Fruit fly (Drosophila melanogaster) whole organism, embryonic: ENCODE data around the gene Sry-alpha.

ENCODE experiments used
- Abd-B ChIP-seq: fragments of 200-800 bp; sonication (Bioruptor generic); optimal IDR thresholded peaks from 2 replicates; lab custom pipeline; 2018; ENCODE audit warnings: missing biosample characterization, mild to moderate bottlenecking, missing genetic modification characterization, moderate library complexity
- C15 ChIP-seq: fragments of 200-800 bp; sonication (Bioruptor generic); IDR thresholded peaks from 3 replicates; pipeline ENCODE4 v1.3.6; 2022; ENCODE audit warnings: missing biosample characterization, missing genetic modification characterization
- CG10321 ChIP-seq: fragments of 200-800 bp; sonication (Bioruptor generic); IDR thresholded peaks from 2 replicates; pipeline ENCODE4 v1.3.6; 2022; ENCODE audit warnings: missing biosample characterization, missing genetic modification characterization
- CG10431 ChIP-seq: fragments of 200-800 bp; sonication (Bioruptor generic); optimal IDR thresholded peaks from 3 replicates; lab custom pipeline; 2018; ENCODE audit warnings: missing biosample characterization, mild to moderate bottlenecking, missing genetic modification characterization
- CG11456 ChIP-seq: fragments of 200-800 bp; sonication (Bioruptor generic); IDR thresholded peaks from 3 replicates; pipeline ENCODE4 v1.3.6; 2022; ENCODE audit warnings: missing biosample characterization, missing genetic modification characterization
- CG13624 ChIP-seq: fragments of 200-800 bp; sonication (Bioruptor generic); optimal IDR thresholded peaks from 2 replicates; lab custom pipeline; 2016; ENCODE audit warnings: missing biosample characterization, missing genetic modification characterization
- CG14667 ChIP-seq: fragments of 200-800 bp; sonication (Bioruptor generic); IDR thresholded peaks from 2 replicates; pipeline ENCODE4 v1.3.6; 2022; ENCODE audit warnings: missing biosample characterization, missing genetic modification characterization
- CG14710 ChIP-seq: fragments of 200-800 bp; sonication (Bioruptor generic); optimal IDR thresholded peaks from 3 replicates; lab custom pipeline; 2019; ENCODE audit warnings: missing biosample characterization, mild to moderate bottlenecking, missing genetic modification characterization, moderate library complexity
- CG1529 ChIP-seq: fragments of 200-800 bp; sonication (Bioruptor generic); optimal IDR thresholded peaks from 3 replicates; lab custom pipeline; 2018; ENCODE audit warnings: missing biosample characterization, missing genetic modification characterization
- CG16815 ChIP-seq: fragments of 200-800 bp; sonication (Bioruptor generic); optimal IDR thresholded peaks from 3 replicates; lab custom pipeline; 2017; ENCODE audit warnings: missing biosample characterization, mild to moderate bottlenecking, missing genetic modification characterization
- CG17359 ChIP-seq: fragments of 200-800 bp; sonication (Bioruptor generic); optimal IDR thresholded peaks from 3 replicates; lab custom pipeline; 2018; ENCODE audit warnings: missing biosample characterization, mild to moderate bottlenecking, missing genetic modification characterization, moderate library complexity
- CG17612 ChIP-seq: fragments of 200-800 bp; sonication (Bioruptor generic); IDR thresholded peaks from 2 replicates; pipeline ENCODE4 v1.3.6; 2022; ENCODE audit warnings: missing biosample characterization, missing genetic modification characterization
- CG17829 ChIP-seq: fragments of 200-800 bp; optimal IDR thresholded peaks from 2 replicates; lab custom pipeline; 2019; ENCODE audit warnings: missing biosample characterization, mild to moderate bottlenecking, missing genetic modification characterization, moderate library complexity
- CG1792 ChIP-seq: fragments of 200-800 bp; sonication (Bioruptor generic); optimal IDR thresholded peaks from 2 replicates; lab custom pipeline; 2016; ENCODE audit warnings: missing biosample characterization, missing genetic modification characterization
- CG18476 ChIP-seq: fragments of 200-800 bp; sonication (Bioruptor generic); optimal IDR thresholded peaks from 2 replicates; lab custom pipeline; 2016; ENCODE audit warnings: missing biosample characterization, mild to moderate bottlenecking, missing genetic modification characterization
- CG18619 ChIP-seq: fragments of 200-800 bp; sonication (Bioruptor generic); optimal IDR thresholded peaks from 3 replicates; lab custom pipeline; 2017; ENCODE audit warnings: missing biosample characterization, mild to moderate bottlenecking, missing genetic modification characterization
- CG2116 ChIP-seq: fragments of 200-800 bp; sonication (Bioruptor generic); optimal IDR thresholded peaks from 3 replicates; lab custom pipeline; 2018; ENCODE audit warnings: missing biosample characterization, mild to moderate bottlenecking, missing genetic modification characterization
- CG2199 ChIP-seq: fragments of 200-800 bp; sonication (Bioruptor generic); IDR thresholded peaks from 3 replicates; pipeline ENCODE4 v1.3.6; 2022; ENCODE audit warnings: missing biosample characterization, missing genetic modification characterization
- CG2202 ChIP-seq: fragments of 200-800 bp; sonication (Bioruptor generic); optimal IDR thresholded peaks from 2 replicates; lab custom pipeline; 2018; ENCODE audit warnings: missing biosample characterization, mild to moderate bottlenecking, missing genetic modification characterization
- CG31441 ChIP-seq: fragments of 200-800 bp; sonication (Bioruptor generic); IDR thresholded peaks from 2 replicates; pipeline ENCODE4 v1.3.6; 2022; ENCODE audit warnings: missing biosample characterization, missing genetic modification characterization
- CG3995 ChIP-seq: fragments of 200-800 bp; sonication (Bioruptor generic); optimal IDR thresholded peaks from 3 replicates; lab custom pipeline; 2016; ENCODE audit warnings: missing biosample characterization, missing genetic modification characterization
- CG42726 ChIP-seq: fragments of 200-800 bp; sonication (Bioruptor generic); IDR thresholded peaks from 2 replicates; pipeline ENCODE4 v1.3.6; 2022; ENCODE audit warnings: missing biosample characterization, missing genetic modification characterization; ENCODE audit not compliant: partially characterized antibody
- CG4707 ChIP-seq: fragments of 200-800 bp; sonication (Bioruptor generic); optimal IDR thresholded peaks from 2 replicates; lab custom pipeline; 2018; ENCODE audit warnings: missing biosample characterization, mild to moderate bottlenecking, missing genetic modification characterization, moderate library complexity
- CG4730 ChIP-seq: fragments of 200-800 bp; sonication (Bioruptor generic); IDR thresholded peaks from 2 replicates; pipeline ENCODE4 v1.3.6; 2022; ENCODE audit warnings: missing biosample characterization, missing genetic modification characterization
- CG6689 ChIP-seq: fragments of 200-800 bp; sonication (Bioruptor generic); IDR thresholded peaks from 2 replicates; pipeline ENCODE4 v1.3.6; 2022; ENCODE audit warnings: missing biosample characterization, missing genetic modification characterization
- CG6765 ChIP-seq: fragments of 200-800 bp; sonication (Bioruptor generic); optimal IDR thresholded peaks from 3 replicates; lab custom pipeline; 2017; ENCODE audit warnings: missing biosample characterization, mild to moderate bottlenecking, missing genetic modification characterization
- CG7372 ChIP-seq: fragments of 200-800 bp; sonication (Bioruptor generic); IDR thresholded peaks from 2 replicates; pipeline ENCODE4 v1.3.6; 2022; ENCODE audit warnings: missing biosample characterization, missing genetic modification characterization
- CG7987 ChIP-seq: fragments of 200-800 bp; sonication (Bioruptor generic); optimal IDR thresholded peaks from 2 replicates; lab custom pipeline; 2018; ENCODE audit warnings: missing biosample characterization, mild to moderate bottlenecking, missing genetic modification characterization, moderate library complexity
- CG8089 ChIP-seq: fragments of 200-800 bp; sonication (Bioruptor generic); optimal IDR thresholded peaks from 3 replicates; lab custom pipeline; 2016; ENCODE audit warnings: missing biosample characterization, missing genetic modification characterization
- CG8478 ChIP-seq: fragments of >200 bp; optimal IDR thresholded peaks from 2 replicates; lab custom pipeline; 2018
- CG9437 ChIP-seq: fragments of 200-800 bp; sonication (Bioruptor generic); optimal IDR thresholded peaks from 2 replicates; lab custom pipeline; 2018; ENCODE audit warnings: missing biosample characterization, mild to moderate bottlenecking, missing genetic modification characterization
- D19A ChIP-seq: fragments of 200-800 bp; optimal IDR thresholded peaks from 3 replicates; lab custom pipeline; 2019; ENCODE audit warnings: missing biosample characterization, mild to moderate bottlenecking, missing genetic modification characterization, moderate library complexity
- Elba2 ChIP-seq: fragments of 200-800 bp; sonication (Bioruptor generic); optimal IDR thresholded peaks from 3 replicates; lab custom pipeline; 2016; ENCODE audit warnings: missing biosample characterization, missing genetic modification characterization
- Gsc ChIP-seq: fragments of 200-800 bp; sonication (Bioruptor generic); IDR thresholded peaks from 2 replicates; pipeline ENCODE4 v1.3.6; 2022; ENCODE audit warnings: missing biosample characterization, missing genetic modification characterization
- Hmr ChIP-seq: fragments of 200-800 bp; sonication (Bioruptor generic); optimal IDR thresholded peaks from 3 replicates; lab custom pipeline; 2017; ENCODE audit warnings: mild to moderate bottlenecking, missing biosample characterization, missing genetic modification reagents, missing genetic modification characterization
- Hr39 ChIP-seq: fragments of >200 bp; optimal IDR thresholded peaks from 2 replicates; lab custom pipeline; 2017
- Hr78 ChIP-seq, 2 experiments: fragments of 200-800 bp in 1 of 2; fragments of >200 bp in 1 of 2; sonication (Bioruptor generic) in 1 of 2; optimal IDR thresholded peaks; 2 replicates each; lab custom pipeline; 2017 to 2019; ENCODE audit warnings: missing biosample characterization in 2 of 2, missing genetic modification characterization in 2 of 2, mild to moderate bottlenecking in 1 of 2, moderate library complexity in 1 of 2
- Mad ChIP-seq: fragments of 200-800 bp; sonication (Bioruptor generic); optimal IDR thresholded peaks from 2 replicates; lab custom pipeline; 2016; ENCODE audit warnings: missing biosample characterization, missing genetic modification characterization
- Mrtf ChIP-seq: fragments of 200-800 bp; sonication (Bioruptor generic); IDR thresholded peaks from 3 replicates; pipeline ENCODE4 v1.3.6; 2022; ENCODE audit warnings: missing biosample characterization, missing genetic modification characterization
- Myb ChIP-seq: fragments of 200-800 bp; sonication (Bioruptor generic); optimal IDR thresholded peaks from 2 replicates; lab custom pipeline; 2016; ENCODE audit warnings: missing biosample characterization, missing genetic modification characterization
- Sox100B ChIP-seq: fragments of 200-800 bp; sonication (Bioruptor generic); optimal IDR thresholded peaks from 3 replicates; lab custom pipeline; 2018; ENCODE audit warnings: missing biosample characterization, mild to moderate bottlenecking, missing genetic modification characterization
- danr ChIP-seq: fragments of 200-800 bp; sonication (Bioruptor generic); IDR thresholded peaks from 2 replicates; pipeline ENCODE4 v1.3.6; 2022; ENCODE audit warnings: missing biosample characterization, missing genetic modification characterization
- dati ChIP-seq: fragments of 200-800 bp; sonication (Bioruptor generic); IDR thresholded peaks from 2 replicates; pipeline ENCODE4 v1.3.6; 2022; ENCODE audit warnings: missing biosample characterization, missing genetic modification characterization
- lilli ChIP-seq: fragments of 200-800 bp; sonication (Bioruptor generic); optimal IDR thresholded peaks from 3 replicates; lab custom pipeline; 2016; ENCODE audit warnings: missing biosample characterization, missing genetic modification characterization
- luna ChIP-seq: fragments of 200-800 bp; sonication (Bioruptor generic); optimal IDR thresholded peaks from 2 replicates; lab custom pipeline; 2016; ENCODE audit warnings: missing biosample characterization, missing genetic modification characterization
- pzg ChIP-seq: fragments of 200-800 bp; sonication (Bioruptor generic); optimal IDR thresholded peaks from 3 replicates; lab custom pipeline; 2018; ENCODE audit warnings: missing biosample characterization, mild to moderate bottlenecking, missing genetic modification characterization, moderate library complexity
- ranshi ChIP-seq: fragments of 200-800 bp; sonication (Bioruptor generic); IDR thresholded peaks from 2 replicates; pipeline ENCODE4 v1.3.6; 2022; ENCODE audit warnings: missing biosample characterization, missing genetic modification characterization
- ro ChIP-seq: fragments of 200-800 bp; sonication (Bioruptor generic); IDR thresholded peaks from 2 replicates; pipeline ENCODE4 v1.3.6; 2022; ENCODE audit warnings: missing biosample characterization, missing genetic modification characterization
- slp2 ChIP-seq: fragments of 200-800 bp; sonication (Bioruptor generic); optimal IDR thresholded peaks from 2 replicates; lab custom pipeline; 2016; ENCODE audit warnings: missing biosample characterization, missing genetic modification characterization
- sob ChIP-seq: fragments of 200-800 bp; sonication (Bioruptor generic); IDR thresholded peaks from 2 replicates; pipeline ENCODE4 v1.3.6; 2022; ENCODE audit warnings: missing biosample characterization, missing genetic modification characterization
- stwl ChIP-seq: fragments of 200-800 bp; sonication (Bioruptor generic); optimal IDR thresholded peaks from 3 replicates; lab custom pipeline; 2018; ENCODE audit warnings: missing biosample characterization, mild to moderate bottlenecking, missing genetic modification characterization, moderate library complexity
- tll ChIP-seq, 2 experiments: fragments of 200-800 bp in 1 of 2; fragments of >200 bp in 1 of 2; sonication (Bioruptor generic) in 1 of 2; optimal IDR thresholded peaks; 2 replicates each; lab custom pipeline; 2017 to 2019; ENCODE audit warnings: missing biosample characterization in 2 of 2, missing genetic modification characterization in 2 of 2, mild to moderate bottlenecking in 1 of 2, moderate library complexity in 1 of 2

Gene Sry-alpha

dm6 chr3R:30052455-30053046, 13.0 kb downstream of the Sry-alpha start, which contains the start of gene Jasper (continued):
- TF ChIP-seq Hmr (GFP tag; lab: Kevin White, UChicago), result peak; percentile 19
- no peak for TF ChIP-seq CG1529 (GFP tag; lab: Kevin White, UChicago)
- TF ChIP-seq dati (GFP tag; lab: Robert Waterston, UW), result no peak
- TF ChIP-seq sob, result peak; percentile 17; the same call in 1 of the 2 replicates
- no peak for TF ChIP-seq CG14667 (GFP tag; lab: Robert Waterston, UW)
- TF ChIP-seq CG17359 (tag; lab: Kevin White, UChicago), result peak; percentile 2
- TF ChIP-seq CG4730 (GFP tag; lab: Robert Waterston, UW), result no peak
- TF ChIP-seq CG4707, result no peak
- peak; percentile 61 for TF ChIP-seq stwl (tag; lab: Kevin White, UChicago)
- TF ChIP-seq tll (GFP tag; optimal IDR thresholded peaks at IDR 0.05; lab: Kevin White, UChicago), result no peak
- no peak for TF ChIP-seq Hr78 (GFP tag; optimal IDR thresholded peaks at IDR 0.05; lab: Kevin White, UChicago)
- peak; percentile 99 for TF ChIP-seq pzg (GFP tag; lab: Kevin White, UChicago)
- TF ChIP-seq CG14710 (tag; lab: Kevin White, UChicago), result peak; percentile 68
- no peak for TF ChIP-seq CG9437 (GFP tag; lab: Kevin White, UChicago)
- TF ChIP-seq Hr39, result no peak
- TF ChIP-seq D19A (tag; lab: Kevin White, UChicago), result no peak
- TF ChIP-seq CG7987 (GFP tag; lab: Kevin White, UChicago), result no peak
- TF ChIP-seq CG13624 (GFP tag; lab: Kevin White, UChicago), result peak; percentile 58
- no peak; the same call in 1 of the 2 replicates for TF ChIP-seq CG17612 (GFP tag; lab: Robert Waterston, UW)
- TF ChIP-seq CG10321 (GFP tag; lab: Robert Waterston, UW), result no peak
- no peak for TF ChIP-seq CG2202
- TF ChIP-seq Sox100B (GFP tag; lab: Kevin White, UChicago), result no peak
- TF ChIP-seq CG6689, result no peak
- TF ChIP-seq Elba2 (GFP tag; lab: Kevin White, UChicago), result no peak
- no peak for TF ChIP-seq CG7372 (GFP tag; lab: Robert Waterston, UW)
- TF ChIP-seq CG8089, result no peak
- TF ChIP-seq CG3995 (GFP tag; lab: Kevin White, UChicago), result peak; percentile 59
- TF ChIP-seq CG6765, result no peak
- no peak for TF ChIP-seq C15 (GFP tag; lab: Robert Waterston, UW)
- TF ChIP-seq ro (GFP tag; lab: Robert Waterston, UW), result no peak
- TF ChIP-seq CG16815, result no peak
- TF ChIP-seq Gsc (GFP tag; lab: Robert Waterston, UW), result no peak
- TF ChIP-seq Abd-B, result peak; percentile 52
- no peak for TF ChIP-seq danr (GFP tag; lab: Robert Waterston, UW)
- TF ChIP-seq luna (GFP tag; lab: Kevin White, UChicago), result no peak
- no peak for TF ChIP-seq CG2199 (GFP tag; lab: Robert Waterston, UW)
- no peak for TF ChIP-seq CG18476 (GFP tag; lab: Kevin White, UChicago)
- TF ChIP-seq CG18619 (GFP tag; lab: Kevin White, UChicago), result no peak
- TF ChIP-seq Myb (GFP tag; lab: Kevin White, UChicago), result peak; percentile 87
- TF ChIP-seq ranshi, result no peak
- no peak for TF ChIP-seq CG31441 (GFP tag; lab: Robert Waterston, UW)
- no peak for TF ChIP-seq CG10431 (GFP tag; lab: Kevin White, UChicago)
- TF ChIP-seq Mad (GFP tag; lab: Kevin White, UChicago), result peak; percentile 39
- peak; percentile 53 for TF ChIP-seq lilli (GFP tag; lab: Kevin White, UChicago)
- no peak for TF ChIP-seq CG42726
- TF ChIP-seq CG1792 (GFP tag; lab: Kevin White, UChicago), result peak; percentile 11
- no peak for TF ChIP-seq CG8478 (lab: Kevin White, UChicago)
- TF ChIP-seq CG2116 (GFP tag; lab: Kevin White, UChicago), result peak; percentile 82
- no peak for TF ChIP-seq slp2
- no peak for TF ChIP-seq Mrtf
- TF ChIP-seq CG11456 (GFP tag; lab: Robert Waterston, UW), result no peak
- TF ChIP-seq CG17829 (tag; lab: Kevin White, UChicago), result peak; percentile 52
- TF ChIP-seq, all 482 proteins: peak for 121
